Worm (Caenorhabditis elegans) whole organism, L4/young adult: ENCODE measurements around the gene blos-8.

Source experiments
- W03F9.2 ChIP-seq: fragments of 150-350 bp; optimal IDR thresholded peaks from 2 replicates; lab custom pipeline; 2014; ENCODE audit warnings: missing biosample characterization, missing genetic modification characterization
- dao-5 ChIP-seq: sonication (generic microtip); optimal IDR thresholded peaks from 2 replicates; lab custom pipeline; 2016; ENCODE audit warnings: missing genotype, missing genetic modification characterization, moderate library complexity, missing compliant biosample characterization
- him-1 ChIP-seq: sonication (generic microtip); optimal IDR thresholded peaks from 2 replicates; lab custom pipeline; 2016; ENCODE audit warnings: missing genotype, missing genetic modification reagents, missing genetic modification characterization, missing compliant biosample characterization

DNA sequence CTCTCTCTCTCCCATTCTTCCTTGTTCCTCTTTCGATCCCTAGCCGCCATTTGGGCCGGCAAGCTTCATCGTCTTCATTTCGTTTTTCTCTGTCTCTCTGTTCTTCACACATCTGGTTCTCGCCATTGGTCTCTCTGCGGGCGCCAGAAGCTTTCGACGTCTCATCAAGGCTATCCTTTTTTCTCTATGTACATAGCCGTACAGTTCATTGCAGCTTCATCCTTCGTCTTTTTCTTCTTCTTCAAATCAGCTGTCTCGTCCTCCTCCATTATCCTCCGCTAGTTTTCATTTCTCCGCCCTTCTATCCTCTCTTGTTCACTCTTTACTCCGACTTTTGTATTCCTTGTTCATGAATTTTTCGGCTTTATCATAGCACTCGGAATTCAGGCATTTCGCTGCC is 10.3 kb downstream of the blos-8 start, which contains the start of gene F39D8.3:
- no peak for TF ChIP-seq him-1 (tag; lab: Kevin White, UChicago)
- TF ChIP-seq W03F9.2 (tag; lab: Kevin White, UChicago): no peak
- TF ChIP-seq dao-5 (tag; lab: Kevin White, UChicago): no peak
